Worm (Caenorhabditis elegans) whole organism, mixed stage, embryonic: ENCODE measurements around the gene arid-1.
"Not testable (repeated sequence)": the region's sequence is repeated elsewhere in the genome, so short reads cannot be mapped to it uniquely, and the experiment has no call there.

Source experiments
- M03D4.4 ChIP-seq: sonication (generic microtip); optimal IDR thresholded peaks from 2 replicates; lab custom pipeline; 2017; ENCODE audit warnings: mild to moderate bottlenecking, missing genetic modification characterization, missing compliant biosample characterization
- bed-3 ChIP-seq: fragments of 200-800 bp; sonication (Bioruptor generic); optimal IDR thresholded peaks from 3 replicates; lab custom pipeline; 2018; ENCODE audit warnings: mild to moderate bottlenecking, missing genetic modification characterization, moderate library complexity, missing compliant biosample characterization
- blmp-1 ChIP-seq: fragments of 150-350 bp; optimal IDR thresholded peaks from 2 replicates; lab custom pipeline; 2014; ENCODE audit warnings: missing biosample characterization, missing genetic modification characterization
- ceh-39 ChIP-seq: fragments of 150-350 bp; optimal IDR thresholded peaks from 2 replicates; lab custom pipeline; 2014; ENCODE audit warnings: missing biosample characterization, missing genetic modification characterization
- ceh-43 ChIP-seq: fragments of 200-800 bp; sonication (Bioruptor generic); optimal IDR thresholded peaks from 2 replicates; lab custom pipeline; 2018; ENCODE audit warnings: mild to moderate bottlenecking, missing genetic modification characterization, moderate library complexity, missing compliant biosample characterization
- ces-1 ChIP-seq: fragments of 150-350 bp; optimal IDR thresholded peaks from 2 replicates; lab custom pipeline; 2014; ENCODE audit warnings: missing biosample characterization, missing genetic modification reagents, missing genetic modification characterization
- cnd-1 ChIP-seq: fragments of 200-800 bp; sonication (Bioruptor generic); optimal IDR thresholded peaks from 2 replicates; lab custom pipeline; 2018; ENCODE audit warnings: mild to moderate bottlenecking, missing genetic modification characterization, missing compliant biosample characterization
- drap-1 ChIP-seq: fragments of 200-800 bp; sonication (Bioruptor generic); optimal IDR thresholded peaks from 3 replicates; lab custom pipeline; 2018; ENCODE audit warnings: mild to moderate bottlenecking, missing genetic modification characterization, missing compliant biosample characterization
- elt-1 ChIP-seq: sonication (generic microtip); optimal IDR thresholded peaks from 2 replicates; lab custom pipeline; 2017; ENCODE audit warnings: missing genetic modification characterization, mild to moderate bottlenecking, missing compliant biosample characterization, antibody characterized with exemption, moderate library complexity, borderline replicate concordance; ENCODE audit not compliant: insufficient read depth
- elt-3 ChIP-seq: fragments of 150-350 bp; optimal IDR thresholded peaks from 2 replicates; lab custom pipeline; 2014; ENCODE audit warnings: missing biosample characterization, missing genetic modification characterization
- flh-1 ChIP-seq: fragments of 200-800 bp; sonication (Bioruptor generic); optimal IDR thresholded peaks from 2 replicates; lab custom pipeline; 2018; ENCODE audit warnings: mild to moderate bottlenecking, missing genetic modification characterization, moderate library complexity, missing compliant biosample characterization
- hlh-1 ChIP-seq: fragments of 150-350 bp; optimal IDR thresholded peaks from 2 replicates; lab custom pipeline; 2014; ENCODE audit warnings: missing biosample characterization, missing genetic modification reagents, missing genetic modification characterization
- lin-13 ChIP-seq: fragments of 150-350 bp; optimal IDR thresholded peaks from 2 replicates; lab custom pipeline; 2014; ENCODE audit warnings: missing biosample characterization, missing genetic modification characterization
- lin-32 ChIP-seq: fragments of 200-800 bp; sonication (Bioruptor generic); optimal IDR thresholded peaks from 2 replicates; lab custom pipeline; 2018; ENCODE audit warnings: mild to moderate bottlenecking, missing genetic modification characterization, missing compliant biosample characterization
- lsy-2 ChIP-seq: fragments of 150-350 bp; optimal IDR thresholded peaks from 2 replicates; lab custom pipeline; 2014; ENCODE audit warnings: missing biosample characterization, missing genetic modification characterization
- mep-1 ChIP-seq: fragments of 150-350 bp; optimal IDR thresholded peaks from 2 replicates; lab custom pipeline; 2017; ENCODE audit warnings: missing biosample characterization, missing genetic modification reagents, missing genetic modification characterization, inconsistent platforms
- mls-2 ChIP-seq: sonication (generic microtip); optimal IDR thresholded peaks from 2 replicates; lab custom pipeline; 2016; ENCODE audit warnings: mild to moderate bottlenecking, missing genetic modification characterization, moderate library complexity, missing compliant biosample characterization
- nhr-12 ChIP-seq: fragments of 150-350 bp; optimal IDR thresholded peaks from 2 replicates; lab custom pipeline; 2014; ENCODE audit warnings: missing biosample characterization, missing genetic modification characterization
- nhr-2 ChIP-seq: fragments of 150-350 bp; optimal IDR thresholded peaks from 2 replicates; lab custom pipeline; 2014; ENCODE audit warnings: missing biosample characterization, missing genetic modification characterization
- nhr-237 ChIP-seq: fragments of 150-350 bp; optimal IDR thresholded peaks from 2 replicates; lab custom pipeline; 2014; ENCODE audit warnings: missing biosample characterization, missing genetic modification characterization
- nhr-28 ChIP-seq: fragments of 150-350 bp; optimal IDR thresholded peaks from 2 replicates; lab custom pipeline; 2014; ENCODE audit warnings: missing biosample characterization, missing genetic modification characterization
- nhr-76 ChIP-seq: sonication (generic microtip); optimal IDR thresholded peaks from 2 replicates; lab custom pipeline; 2017; ENCODE audit warnings: missing biosample characterization, missing genetic modification characterization
- pha-4 ChIP-seq: fragments of 150-350 bp; optimal IDR thresholded peaks from 2 replicates; lab custom pipeline; 2018; ENCODE audit warnings: missing biosample characterization, missing genetic modification reagents, missing genetic modification characterization
- sem-2 ChIP-seq: fragments of 200-800 bp; sonication (Bioruptor generic); optimal IDR thresholded peaks from 2 replicates; lab custom pipeline; 2018; ENCODE audit warnings: mild to moderate bottlenecking, missing genetic modification characterization, missing compliant biosample characterization
- snpc-4 ChIP-seq: fragments of 150-350 bp; optimal IDR thresholded peaks from 2 replicates; lab custom pipeline; 2014; ENCODE audit warnings: missing biosample characterization, missing genetic modification characterization
- sptf-1 ChIP-seq: sonication (generic microtip); optimal IDR thresholded peaks from 2 replicates; lab custom pipeline; 2017; ENCODE audit warnings: mild to moderate bottlenecking, missing genetic modification characterization, moderate library complexity, missing compliant biosample characterization
- tbx-8 ChIP-seq: fragments of 200-800 bp; sonication (Bioruptor generic); optimal IDR thresholded peaks from 2 replicates; lab custom pipeline; 2018; ENCODE audit warnings: mild to moderate bottlenecking, missing genetic modification characterization, moderate library complexity, missing compliant biosample characterization
- unc-120 ChIP-seq: sonication (generic microtip); optimal IDR thresholded peaks from 2 replicates; lab custom pipeline; 2017; ENCODE audit warnings: missing genetic modification characterization, missing compliant biosample characterization; ENCODE audit not compliant: poor library complexity, severe bottlenecking
- unc-39 ChIP-seq: fragments of 150-350 bp; optimal IDR thresholded peaks from 2 replicates; lab custom pipeline; 2014; ENCODE audit warnings: missing biosample characterization, missing genetic modification characterization
- unc-62 ChIP-seq: fragments of 150-350 bp; optimal IDR thresholded peaks from 2 replicates; lab custom pipeline; 2014; ENCODE audit warnings: missing biosample characterization, missing genetic modification reagents, missing genetic modification characterization
- zip-8 ChIP-seq: fragments of 150-350 bp; optimal IDR thresholded peaks from 2 replicates; lab custom pipeline; 2014; ENCODE audit warnings: missing biosample characterization, missing genetic modification characterization
- ztf-11 ChIP-seq: fragments of 150-350 bp; optimal IDR thresholded peaks from 2 replicates; lab custom pipeline; 2014; ENCODE audit warnings: missing biosample characterization, missing genetic modification characterization

arid-1 gene

ce11 chrV:203855-204432 is 18.0 kb downstream of the arid-1 start, which contains the start of gene lec-12:
Gene lec-12, plus strand, starts transcription at chrV:204382.
- no peak for TF ChIP-seq flh-1 (GFP tag; lab: Kevin White, UChicago)
- TF ChIP-seq zip-8 (tag; lab: Kevin White, UChicago): no peak
- no peak for TF ChIP-seq nhr-237 (tag; lab: Kevin White, UChicago)
- peak; percentile 30 for TF ChIP-seq ces-1

DNA sequence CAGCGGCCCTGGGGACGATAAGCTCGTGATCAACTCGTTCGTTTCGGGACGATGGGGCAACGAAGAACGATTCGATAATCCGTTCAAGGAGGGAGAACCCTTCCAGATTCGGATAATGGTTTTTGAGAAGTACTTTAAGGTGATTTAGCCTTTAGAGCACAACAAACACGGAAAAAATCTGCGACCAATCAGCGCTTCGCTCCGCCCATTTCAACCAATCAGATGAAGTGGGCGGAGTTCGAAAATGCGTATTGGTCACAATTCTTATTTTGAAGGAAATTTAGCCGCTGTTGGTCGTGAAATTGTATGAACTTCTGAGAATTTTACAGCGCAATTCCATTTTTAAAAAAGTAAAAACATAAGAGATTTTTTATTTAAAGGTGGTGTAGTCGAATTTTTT is 20.8 kb downstream of the arid-1 start:
- TF ChIP-seq M03D4.4 (tag; lab: Kevin White, UChicago) (no peak), sptf-1 (tag; lab: Kevin White, UChicago) (no peak), mep-1 (tag; lab: Kevin White, UChicago) (no peak), elt-1 (no peak), drap-1 (GFP tag; lab: Kevin White, UChicago) (no peak), nhr-2 (no peak), ceh-43 (GFP tag; lab: Kevin White, UChicago) (no peak), nhr-12 (tag; lab: Kevin White, UChicago) (no peak), nhr-237 (tag; lab: Kevin White, UChicago) (no peak), ztf-11 (tag; lab: Kevin White, UChicago) (no peak), cnd-1 (tag; lab: Kevin White, UChicago) (no peak), nhr-28 (tag; lab: Kevin White, UChicago) (no peak), bed-3 (GFP tag; lab: Kevin White, UChicago) (no peak)

ce11 chrV:211388-212168 is 25.6 kb downstream of the arid-1 start:
- no peak for TF ChIP-seq bed-3 (GFP tag; lab: Kevin White, UChicago)
- TF ChIP-seq lin-32 (GFP tag; lab: Kevin White, UChicago): no peak
- TF ChIP-seq ces-1: no peak
- TF ChIP-seq cnd-1 (tag; lab: Kevin White, UChicago): no peak
- no peak for TF ChIP-seq sptf-1 (tag; lab: Kevin White, UChicago)
- TF ChIP-seq nhr-237 (tag; lab: Kevin White, UChicago): no peak
- no peak for TF ChIP-seq ztf-11 (tag; lab: Kevin White, UChicago)
- no peak for TF ChIP-seq unc-39 (tag; lab: Kevin White, UChicago)
- no peak for TF ChIP-seq mep-1 (tag; lab: Kevin White, UChicago)
- no peak for TF ChIP-seq mls-2
- no peak for TF ChIP-seq M03D4.4 (tag; lab: Kevin White, UChicago)

DNA sequence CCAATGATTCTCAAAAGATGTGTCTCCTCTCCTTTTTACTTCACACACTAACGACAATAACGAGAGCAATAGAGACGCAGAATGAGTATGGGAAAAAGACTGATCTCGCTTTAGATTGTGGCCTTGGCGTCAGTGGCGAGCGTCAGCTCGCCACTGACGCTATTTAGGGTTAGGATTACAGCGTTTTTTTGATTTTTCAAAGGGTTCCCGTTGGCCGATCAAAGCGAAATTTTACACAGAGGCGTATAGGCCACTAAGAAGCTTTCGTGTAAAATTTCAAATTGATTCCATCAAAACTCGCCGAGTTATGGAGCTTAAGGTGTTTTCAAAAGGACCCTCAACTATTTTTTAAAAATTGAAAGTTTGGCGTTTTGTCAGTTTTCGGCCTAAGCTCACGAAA is 26.7 kb downstream of the arid-1 start, which contains the start of gene DC2.5:
DC2.5 (minus strand) TSS at position 101 of the 400 bp plus-strand sequence.
- not testable (repeated sequence) for TF ChIP-seq sem-2 (GFP tag; lab: Kevin White, UChicago); hlh-1 (tag; lab: Kevin White, UChicago); flh-1 (GFP tag; lab: Kevin White, UChicago)

DNA sequence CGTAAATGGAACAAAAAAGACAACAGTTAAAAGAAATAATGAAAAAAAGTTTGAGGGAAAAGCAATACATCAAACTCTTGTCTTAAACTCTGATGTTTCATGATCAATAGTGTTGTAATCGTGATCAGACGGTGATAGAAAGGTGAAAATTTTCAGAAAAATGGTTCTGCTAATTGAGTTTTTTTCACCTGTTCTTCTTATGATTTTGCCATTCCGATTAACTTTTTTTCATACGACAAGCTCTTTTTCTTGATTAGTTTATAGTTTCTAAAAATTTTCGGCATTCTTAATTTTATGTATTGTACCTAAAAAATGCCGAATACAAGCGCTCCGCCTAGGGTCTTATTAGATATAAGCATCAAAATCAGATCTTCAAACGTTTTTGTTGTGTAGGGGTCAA is 29.7 kb downstream of the arid-1 start:
- TF ChIP-seq nhr-12 (tag; lab: Kevin White, UChicago): no peak
- no peak for TF ChIP-seq lin-32 (GFP tag; lab: Kevin White, UChicago)
- TF ChIP-seq bed-3 (GFP tag; lab: Kevin White, UChicago): no peak
- TF ChIP-seq flh-1 (GFP tag; lab: Kevin White, UChicago): no peak
- no peak for TF ChIP-seq blmp-1 (tag; lab: Kevin White, UChicago)
- no peak for TF ChIP-seq nhr-237 (tag; lab: Kevin White, UChicago)
- TF ChIP-seq lin-13 (tag; lab: Kevin White, UChicago): no peak
- TF ChIP-seq ceh-43 (GFP tag; lab: Kevin White, UChicago): no peak
- TF ChIP-seq unc-120 (tag; lab: Kevin White, UChicago): no peak
- no peak for TF ChIP-seq mep-1 (tag; lab: Kevin White, UChicago)
- no peak for TF ChIP-seq snpc-4 (tag; lab: Kevin White, UChicago)
- TF ChIP-seq ces-1: no peak
- TF ChIP-seq pha-4 (tag; lab: Kevin White, UChicago): no peak

DNA sequence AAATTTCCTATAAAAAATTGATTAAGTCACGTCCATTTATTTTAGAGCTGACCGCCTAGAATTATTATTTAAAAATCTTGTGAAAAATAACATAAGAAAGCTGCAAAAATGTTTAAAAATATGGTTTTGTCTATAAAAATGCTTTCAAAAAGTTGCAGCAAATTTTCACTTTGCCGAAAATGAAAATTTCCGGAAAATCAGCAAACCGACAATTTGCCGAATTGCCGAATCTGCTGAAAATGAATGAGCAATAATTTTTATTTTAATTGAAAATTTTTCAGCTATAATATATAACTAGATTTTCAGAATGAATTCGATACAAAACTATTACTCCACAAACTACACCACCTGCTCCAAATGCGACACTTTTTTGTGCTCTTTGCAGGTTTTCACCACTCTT is 30.9 kb downstream of the arid-1 start, which contains the start of gene srh-78:
srh-78 (plus strand) TSS at position 301 of the 400 bp plus-strand sequence.
- no peak for TF ChIP-seq unc-120 (tag; lab: Kevin White, UChicago)
- no peak for TF ChIP-seq unc-62 (GFP tag; lab: Kevin White, UChicago)
- TF ChIP-seq nhr-76 (tag; lab: Kevin White, UChicago): no peak
- TF ChIP-seq lsy-2: no peak
- no peak for TF ChIP-seq flh-1 (GFP tag; lab: Kevin White, UChicago)
- no peak for TF ChIP-seq nhr-12 (tag; lab: Kevin White, UChicago)
- no peak for TF ChIP-seq elt-3
- no peak for TF ChIP-seq sem-2 (GFP tag; lab: Kevin White, UChicago)
- no peak for TF ChIP-seq nhr-28 (tag; lab: Kevin White, UChicago)
- TF ChIP-seq lin-32 (GFP tag; lab: Kevin White, UChicago): no peak
- TF ChIP-seq tbx-8 (GFP tag; lab: Kevin White, UChicago): no peak
- TF ChIP-seq ceh-39 (tag; lab: Kevin White, UChicago): no peak
- no peak for TF ChIP-seq ztf-11 (tag; lab: Kevin White, UChicago)
- no peak for TF ChIP-seq nhr-237 (tag; lab: Kevin White, UChicago)
- TF ChIP-seq, all 35 proteins: peak for 0
